Fruit fly (Drosophila melanogaster) whole organism, embryonic: ENCODE measurements around the gene CG10725.
A peak's percentile ranks its signal among the peaks of the same experiment; 100 is the strongest.

Experiments
- Abd-B ChIP-seq: fragments of 200-800 bp; sonication (Bioruptor generic); optimal IDR thresholded peaks from 2 replicates; lab custom pipeline; 2018; ENCODE audit warnings: missing biosample characterization, mild to moderate bottlenecking, missing genetic modification characterization, moderate library complexity
- Asciz ChIP-seq: fragments of 200-800 bp; sonication (Bioruptor generic); optimal IDR thresholded peaks from 2 replicates; lab custom pipeline; 2017; ENCODE audit warnings: missing biosample characterization, mild to moderate bottlenecking, missing genetic modification characterization, missing genetic modification reagents
- Bteb2 ChIP-seq: fragments of 200-800 bp; sonication (Bioruptor generic); optimal IDR thresholded peaks from 2 replicates; lab custom pipeline; 2016; ENCODE audit warnings: missing biosample characterization, missing genetic modification characterization
- CG10147 ChIP-seq: fragments of 200-800 bp; sonication (Bioruptor generic); optimal IDR thresholded peaks from 2 replicates; lab custom pipeline; 2019; ENCODE audit warnings: missing biosample characterization, mild to moderate bottlenecking, missing genetic modification characterization, moderate library complexity
- CG10267 ChIP-seq: fragments of 200-800 bp; sonication (Bioruptor generic); optimal IDR thresholded peaks from 2 replicates; lab custom pipeline; 2018; ENCODE audit warnings: missing biosample characterization, mild to moderate bottlenecking, missing genetic modification characterization, moderate library complexity
- CG10462 ChIP-seq: fragments of 200-800 bp; sonication (Bioruptor generic); optimal IDR thresholded peaks from 2 replicates; lab custom pipeline; 2016; ENCODE audit warnings: missing biosample characterization, missing genetic modification characterization
- CG11504 ChIP-seq: fragments of 200-800 bp; sonication (Bioruptor generic); optimal IDR thresholded peaks from 3 replicates; lab custom pipeline; 2019; ENCODE audit warnings: missing biosample characterization, mild to moderate bottlenecking, missing genetic modification characterization, moderate library complexity
- CG12219 ChIP-seq: fragments of 200-800 bp; sonication (Bioruptor generic); optimal IDR thresholded peaks from 3 replicates; lab custom pipeline; 2018; ENCODE audit warnings: missing biosample characterization, mild to moderate bottlenecking, missing genetic modification characterization
- CG12744 ChIP-seq: fragments of 200-800 bp; sonication (Bioruptor generic); optimal IDR thresholded peaks from 2 replicates; lab custom pipeline; 2016; ENCODE audit warnings: missing biosample characterization, missing genetic modification characterization
- CG12942 ChIP-seq: fragments of 200-800 bp; sonication (Bioruptor generic); optimal IDR thresholded peaks from 3 replicates; lab custom pipeline; 2016; ENCODE audit warnings: missing biosample characterization, missing genetic modification characterization
- CG16813 ChIP-seq: fragments of 200-800 bp; sonication (Bioruptor generic); IDR thresholded peaks from 3 replicates; pipeline ENCODE4 v1.3.6; 2022; ENCODE audit warnings: missing biosample characterization, missing genetic modification characterization; ENCODE audit not compliant: partially characterized antibody
- CG17186 ChIP-seq: fragments of 200-800 bp; sonication (Bioruptor generic); optimal IDR thresholded peaks from 3 replicates; lab custom pipeline; 2017; ENCODE audit warnings: missing biosample characterization, missing genetic modification reagents, missing genetic modification characterization
- CG17328 ChIP-seq: fragments of 200-800 bp; sonication (Bioruptor generic); IDR thresholded peaks from 2 replicates; pipeline ENCODE4 v1.3.6; 2022; ENCODE audit warnings: missing biosample characterization, missing genetic modification characterization
- CG17568 ChIP-seq: fragments of 200-800 bp; sonication (Bioruptor generic); optimal IDR thresholded peaks from 2 replicates; lab custom pipeline; 2018; ENCODE audit warnings: missing biosample characterization, mild to moderate bottlenecking, missing genetic modification characterization, moderate library complexity
- CG2129 ChIP-seq: fragments of 200-800 bp; sonication (Bioruptor generic); IDR thresholded peaks from 2 replicates; pipeline ENCODE4 v1.3.6; 2022; ENCODE audit warnings: missing biosample characterization, missing genetic modification characterization; ENCODE audit not compliant: partially characterized antibody
- CG2199 ChIP-seq: fragments of 200-800 bp; sonication (Bioruptor generic); IDR thresholded peaks from 3 replicates; pipeline ENCODE4 v1.3.6; 2022; ENCODE audit warnings: missing biosample characterization, missing genetic modification characterization
- CG31388 ChIP-seq: fragments of 200-800 bp; sonication (Bioruptor generic); optimal IDR thresholded peaks from 2 replicates; lab custom pipeline; 2016; ENCODE audit warnings: missing biosample characterization, missing genetic modification characterization
- CG33557 ChIP-seq: fragments of 200-800 bp; sonication (Bioruptor generic); optimal IDR thresholded peaks from 2 replicates; lab custom pipeline; 2019; ENCODE audit warnings: missing biosample characterization, mild to moderate bottlenecking, missing genetic modification characterization, moderate library complexity
- CG34224 ChIP-seq: fragments of 200-800 bp; sonication (Bioruptor generic); IDR thresholded peaks from 3 replicates; pipeline ENCODE4 v1.3.6; 2022; ENCODE audit warnings: missing biosample characterization, missing genetic modification characterization; ENCODE audit not compliant: partially characterized antibody
- CG3995 ChIP-seq: fragments of 200-800 bp; sonication (Bioruptor generic); optimal IDR thresholded peaks from 3 replicates; lab custom pipeline; 2016; ENCODE audit warnings: missing biosample characterization, missing genetic modification characterization
- CG4404 ChIP-seq: fragments of 200-800 bp; sonication (Bioruptor generic); IDR thresholded peaks from 2 replicates; pipeline ENCODE4 v1.3.6; 2022; ENCODE audit warnings: missing biosample characterization, missing genetic modification characterization
- CG4820 ChIP-seq: fragments of 200-800 bp; sonication (Bioruptor generic); optimal IDR thresholded peaks from 3 replicates; lab custom pipeline; 2016; ENCODE audit warnings: missing biosample characterization, missing genetic modification characterization
- CG8281 ChIP-seq: fragments of 200-800 bp; sonication (Bioruptor generic); optimal IDR thresholded peaks from 2 replicates; lab custom pipeline; 2018; ENCODE audit warnings: missing biosample characterization, mild to moderate bottlenecking, missing genetic modification characterization, moderate library complexity
- D19B ChIP-seq: fragments of 200-800 bp; sonication (Bioruptor generic); optimal IDR thresholded peaks from 2 replicates; lab custom pipeline; 2017; ENCODE audit warnings: missing biosample characterization, mild to moderate bottlenecking, missing genetic modification characterization
- Deaf1 ChIP-seq: fragments of 200-800 bp; optimal IDR thresholded peaks from 3 replicates; lab custom pipeline; 2019; ENCODE audit warnings: missing biosample characterization, mild to moderate bottlenecking, missing genetic modification characterization, moderate library complexity
- Dip3 ChIP-seq: fragments of 200-800 bp; sonication (Bioruptor generic); optimal IDR thresholded peaks from 3 replicates; lab custom pipeline; 2016; ENCODE audit warnings: missing biosample characterization, missing genetic modification characterization
- Dref ChIP-seq: fragments of 200-800 bp; sonication (Bioruptor generic); IDR thresholded peaks from 2 replicates; pipeline ENCODE4 v1.3.6; 2022; ENCODE audit warnings: missing biosample characterization, missing genetic modification characterization
- Elba2 ChIP-seq: fragments of 200-800 bp; sonication (Bioruptor generic); optimal IDR thresholded peaks from 3 replicates; lab custom pipeline; 2016; ENCODE audit warnings: missing biosample characterization, missing genetic modification characterization
- Gsc ChIP-seq: fragments of 200-800 bp; sonication (Bioruptor generic); IDR thresholded peaks from 2 replicates; pipeline ENCODE4 v1.3.6; 2022; ENCODE audit warnings: missing biosample characterization, missing genetic modification characterization
- H2.0 ChIP-seq: fragments of 200-800 bp; sonication (Bioruptor generic); IDR thresholded peaks from 2 replicates; pipeline ENCODE4 v1.3.6; 2022; ENCODE audit warnings: missing biosample characterization, missing genetic modification characterization
- Hr51 ChIP-seq, 2 experiments: fragments of 200-800 bp; sonication (Bioruptor generic); optimal IDR thresholded peaks; 2 replicates in 1 of 2; 3 replicates in 1 of 2; lab custom pipeline; 2016 to 2018; ENCODE audit warnings: missing biosample characterization in 2 of 2, missing genetic modification characterization in 2 of 2, mild to moderate bottlenecking in 1 of 2, moderate library complexity in 1 of 2
- Hsf ChIP-seq: fragments of 200-800 bp; sonication (Bioruptor generic); optimal IDR thresholded peaks from 3 replicates; lab custom pipeline; 2016; ENCODE audit warnings: missing biosample characterization, missing genetic modification characterization
- Jarid2 ChIP-seq: fragments of 200-800 bp; sonication (Bioruptor generic); optimal IDR thresholded peaks from 3 replicates; lab custom pipeline; 2017; ENCODE audit warnings: mild to moderate bottlenecking, missing biosample characterization, missing genetic modification reagents, missing genetic modification characterization
- MBD-R2 ChIP-seq: fragments of 200-800 bp; sonication (Bioruptor generic); IDR thresholded peaks from 2 replicates; pipeline ENCODE4 v1.3.6; 2022; ENCODE audit warnings: missing biosample characterization, missing genetic modification characterization
- NC2β ChIP-seq: fragments of 200-800 bp; sonication (Bioruptor generic); optimal IDR thresholded peaks from 2 replicates; lab custom pipeline; 2016; ENCODE audit warnings: missing biosample characterization, missing genetic modification characterization
- NK7.1 ChIP-seq: fragments of 200-800 bp; sonication (Bioruptor generic); optimal IDR thresholded peaks from 3 replicates; lab custom pipeline; 2016; ENCODE audit warnings: missing biosample characterization, missing genetic modification characterization
- Spps ChIP-seq: fragments of 200-800 bp; sonication (Bioruptor generic); optimal IDR thresholded peaks from 2 replicates; lab custom pipeline; 2018; ENCODE audit warnings: missing biosample characterization, mild to moderate bottlenecking, missing genetic modification characterization
- bab2 ChIP-seq: fragments of 200-800 bp; sonication (Bioruptor generic); optimal IDR thresholded peaks from 2 replicates; lab custom pipeline; 2016; ENCODE audit warnings: missing biosample characterization, missing genetic modification characterization
- cad ChIP-seq: fragments of >200 bp; optimal IDR thresholded peaks from 2 replicates; lab custom pipeline; 2017; ENCODE audit warnings: missing biosample characterization, missing genetic modification characterization
- cato ChIP-seq: fragments of 200-800 bp; sonication (Bioruptor generic); optimal IDR thresholded peaks from 2 replicates; lab custom pipeline; 2016; ENCODE audit warnings: missing biosample characterization, missing genetic modification characterization, borderline replicate concordance
- chm ChIP-seq: fragments of 200-800 bp; sonication (Bioruptor generic); IDR thresholded peaks from 2 replicates; pipeline ENCODE4 v1.3.6; 2022; ENCODE audit warnings: missing biosample characterization, missing genetic modification characterization
- da ChIP-seq: fragments of 200-800 bp; sonication (Bioruptor generic); optimal IDR thresholded peaks from 2 replicates; lab custom pipeline; 2016; ENCODE audit warnings: missing biosample characterization, missing genetic modification characterization
- dati ChIP-seq: fragments of 200-800 bp; sonication (Bioruptor generic); IDR thresholded peaks from 2 replicates; pipeline ENCODE4 v1.3.6; 2022; ENCODE audit warnings: missing biosample characterization, missing genetic modification characterization
- eyg ChIP-seq: fragments of 200-800 bp; sonication (Bioruptor generic); optimal IDR thresholded peaks from 3 replicates; lab custom pipeline; 2016; ENCODE audit warnings: missing biosample characterization, missing genetic modification characterization
- ftz-f1 ChIP-seq: fragments of 200-800 bp; sonication (Bioruptor generic); optimal IDR thresholded peaks from 2 replicates; lab custom pipeline; 2016; ENCODE audit warnings: missing biosample characterization, missing genetic modification characterization
- fu2 ChIP-seq: fragments of 200-800 bp; sonication (Bioruptor generic); optimal IDR thresholded peaks from 2 replicates; lab custom pipeline; 2016; ENCODE audit warnings: missing biosample characterization, missing genetic modification characterization
- gce ChIP-seq: fragments of 200-800 bp; sonication (Bioruptor generic); IDR thresholded peaks from 3 replicates; pipeline ENCODE4 v1.3.6; 2022; ENCODE audit warnings: missing biosample characterization, missing genetic modification characterization
- gsb ChIP-seq: fragments of 200-800 bp; sonication (Bioruptor generic); IDR thresholded peaks from 2 replicates; pipeline ENCODE4 v1.3.6; 2022; ENCODE audit warnings: missing biosample characterization, missing genetic modification characterization
- odd ChIP-seq: fragments of 200-800 bp; sonication (Bioruptor generic); optimal IDR thresholded peaks from 2 replicates; lab custom pipeline; 2017; ENCODE audit warnings: missing biosample characterization, mild to moderate bottlenecking, missing genetic modification characterization
- pb ChIP-seq: fragments of 200-800 bp; sonication (Bioruptor generic); optimal IDR thresholded peaks from 3 replicates; lab custom pipeline; 2016; ENCODE audit warnings: missing biosample characterization, missing genetic modification characterization
- pzg ChIP-seq: fragments of 200-800 bp; sonication (Bioruptor generic); optimal IDR thresholded peaks from 3 replicates; lab custom pipeline; 2018; ENCODE audit warnings: missing biosample characterization, mild to moderate bottlenecking, missing genetic modification characterization, moderate library complexity
- sr ChIP-seq: fragments of 200-800 bp; sonication (Bioruptor generic); IDR thresholded peaks from 3 replicates; pipeline ENCODE4 v1.3.6; 2022; ENCODE audit warnings: missing biosample characterization, missing genetic modification characterization
- usp ChIP-seq: fragments of >200 bp; optimal IDR thresholded peaks from 2 replicates; lab custom pipeline; 2017; ENCODE audit warnings: missing biosample characterization, missing genetic modification characterization

The CG10725 gene

DNA sequence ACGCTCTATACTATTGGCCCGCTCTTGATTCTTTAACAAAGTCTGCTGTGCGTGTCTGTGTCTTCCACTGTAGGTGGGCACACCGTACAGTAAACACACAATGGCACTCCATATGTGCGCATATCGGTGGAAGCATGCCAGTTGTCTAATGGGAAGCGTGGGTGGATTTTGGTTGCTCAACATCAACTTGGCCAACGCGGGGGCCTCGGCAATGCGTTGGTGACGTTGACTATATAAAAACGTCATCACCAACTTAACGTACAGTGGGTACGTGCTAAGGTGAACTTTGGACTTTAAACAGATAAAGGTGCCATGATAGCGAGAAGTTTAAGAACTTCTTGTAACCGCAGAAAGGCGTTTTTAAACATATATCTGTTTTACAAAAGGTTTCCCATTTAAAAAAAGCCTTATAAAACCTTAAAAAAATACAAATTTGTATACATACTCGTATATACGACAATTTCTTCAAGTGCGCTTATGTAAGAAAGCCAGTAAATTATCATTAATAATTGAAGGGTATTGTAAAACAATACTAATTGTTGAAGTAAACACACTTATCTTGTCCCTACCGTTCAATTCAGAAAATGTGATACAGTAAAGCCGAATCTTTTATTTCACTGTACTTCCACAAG, 42.0 kb downstream of the CG10725 start (continued):
- peak; percentile 40 for TF ChIP-seq CG10147 (GFP tag; lab: Kevin White, UChicago)
- TF ChIP-seq Jarid2 (GFP tag; lab: Kevin White, UChicago): no peak
- TF ChIP-seq CG17328: no peak
- no peak for TF ChIP-seq da
- TF ChIP-seq CG34224 (GFP tag; lab: Robert Waterston, UW): no peak
- TF ChIP-seq CG16813 (GFP tag; lab: Robert Waterston, UW): no peak
- TF ChIP-seq CG2129 (GFP tag; lab: Robert Waterston, UW): no peak
- TF ChIP-seq fu2 (GFP tag; lab: Kevin White, UChicago): peak; percentile 25
- no peak for TF ChIP-seq Elba2
- peak; percentile 75 for TF ChIP-seq CG11504 (tag; lab: Kevin White, UChicago)
- peak; percentile 38 for TF ChIP-seq Hsf (GFP tag; lab: Kevin White, UChicago)
- TF ChIP-seq CG17186 (GFP tag; lab: Kevin White, UChicago): no peak
- no peak for TF ChIP-seq CG33557 (GFP tag; lab: Kevin White, UChicago)
- TF ChIP-seq Dip3: peak; percentile 50
- TF ChIP-seq CG4820 (GFP tag; lab: Kevin White, UChicago): peak; percentile 2
- no peak for TF ChIP-seq ftz-f1 (GFP tag; lab: Kevin White, UChicago)
- no peak for TF ChIP-seq pzg (GFP tag; lab: Kevin White, UChicago)
- TF ChIP-seq H2.0 (GFP tag; lab: Robert Waterston, UW): no peak
- peak; percentile 14 for TF ChIP-seq CG10267
- peak; percentile 0 for TF ChIP-seq CG3995 (GFP tag; lab: Kevin White, UChicago)
- TF ChIP-seq MBD-R2: no peak
- no peak for TF ChIP-seq Abd-B (GFP tag; lab: Kevin White, UChicago)
- TF ChIP-seq CG17568 (GFP tag; lab: Kevin White, UChicago): no peak
- 0 out of 2 replicates have a peak, but pooled peaks have one; percentile 43 for TF ChIP-seq gsb
- TF ChIP-seq NC2β: no peak
- no peak for TF ChIP-seq pb (GFP tag; lab: Kevin White, UChicago)
- TF ChIP-seq Asciz (GFP tag; lab: Kevin White, UChicago): peak; percentile 40
- TF ChIP-seq CG12219 (GFP tag; lab: Kevin White, UChicago): peak; percentile 31
- peak; percentile 21 for TF ChIP-seq odd (GFP tag; lab: Kevin White, UChicago)
- TF ChIP-seq Dref: no peak
- TF ChIP-seq usp (GFP tag; lab: Kevin White, UChicago): no peak
- peak in 1 of 2 experiments; percentile 69 for TF ChIP-seq Hr51 (GFP tag; optimal IDR thresholded peaks at IDR 0.05; lab: Kevin White, UChicago)
- no peak for TF ChIP-seq dati (GFP tag; lab: Robert Waterston, UW)
- TF ChIP-seq CG4404 (GFP tag; lab: Robert Waterston, UW): no peak
- TF ChIP-seq CG31388: no peak
- TF ChIP-seq D19B: peak; percentile 49
- TF ChIP-seq Spps (tag; lab: Kevin White, UChicago): no peak
- TF ChIP-seq, all 482 proteins: peak for 180

DNA sequence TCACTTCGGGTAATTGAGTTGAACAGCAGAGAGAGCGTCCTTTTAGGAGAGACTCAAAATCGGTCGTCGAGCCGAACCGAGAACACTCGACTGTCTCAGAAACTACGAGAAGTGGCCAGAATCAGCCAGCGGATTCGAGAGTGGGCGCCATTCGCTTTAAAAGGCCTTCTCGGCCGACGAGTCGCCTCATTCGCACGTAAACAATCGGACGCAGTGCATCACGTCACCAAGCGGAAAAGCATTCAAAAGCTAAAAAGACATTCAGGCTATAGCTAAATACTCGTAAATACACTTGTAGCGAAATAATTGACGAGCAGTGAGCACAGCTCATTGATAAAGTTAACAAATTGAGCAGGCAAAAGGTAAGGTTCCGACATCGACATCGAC, 42.5 kb downstream of the CG10725 start:
- TF ChIP-seq CG12744 (GFP tag; lab: Kevin White, UChicago): no peak
- TF ChIP-seq bab2 (GFP tag; lab: Kevin White, UChicago): no peak
- TF ChIP-seq Deaf1 (tag; lab: Kevin White, UChicago): peak; percentile 84
- no peak for TF ChIP-seq gce (GFP tag; lab: Robert Waterston, UW)
- TF ChIP-seq Bteb2 (GFP tag; lab: Kevin White, UChicago): no peak
- no peak for TF ChIP-seq cad
- no peak for TF ChIP-seq Dip3
- TF ChIP-seq eyg (GFP tag; lab: Kevin White, UChicago): no peak
- TF ChIP-seq CG10462 (GFP tag; lab: Kevin White, UChicago): no peak
- no peak for TF ChIP-seq CG2199 (GFP tag; lab: Robert Waterston, UW)
- no peak for TF ChIP-seq cato (GFP tag; lab: Kevin White, UChicago)
- TF ChIP-seq Gsc (GFP tag; lab: Robert Waterston, UW): no peak
- peak; percentile 14; the same call in 1 of the 3 replicates for TF ChIP-seq sr
- no peak for TF ChIP-seq CG12942 (GFP tag; lab: Kevin White, UChicago)
- no peak for TF ChIP-seq CG8281
- TF ChIP-seq chm: no peak
- no peak for TF ChIP-seq NK7.1 (GFP tag; lab: Kevin White, UChicago)
